Worm (Caenorhabditis elegans) whole organism, L4 larva: ENCODE measurements around the gene Y49F6B.13.

Experiments
- ces-1 ChIP-seq: fragments of 150-350 bp; sonication (generic microtip); optimal IDR thresholded peaks from 4 replicates; lab custom pipeline; 2014; ENCODE audit warnings: missing biosample characterization, missing genetic modification reagents, missing genetic modification characterization
- lin-13 ChIP-seq: fragments of 150-350 bp; optimal IDR thresholded peaks from 2 replicates; lab custom pipeline; 2014; ENCODE audit warnings: missing biosample characterization, missing genetic modification reagents, missing genetic modification characterization
- mdt-29 ChIP-seq: fragments of 200-800 bp; sonication (Bioruptor generic); IDR thresholded peaks from 2 replicates; pipeline ENCODE4 v1.3.6; 2022; ENCODE audit warnings: missing genetic modification reagents, missing genetic modification characterization, missing compliant biosample characterization
- nhr-28 ChIP-seq: fragments of 150-350 bp; optimal IDR thresholded peaks from 2 replicates; lab custom pipeline; 2014; ENCODE audit warnings: missing biosample characterization, missing genetic modification characterization
- nhr-41 ChIP-seq: fragments of 200-800 bp; sonication (Bioruptor generic); IDR thresholded peaks from 2 replicates; pipeline ENCODE4 v1.3.6; 2022; ENCODE audit warnings: missing genetic modification reagents, missing genetic modification characterization, missing compliant biosample characterization
- unc-62 ChIP-seq, 3 experiments: fragments of 150-350 bp in 1 of 3; sonication (generic microtip); optimal IDR thresholded peaks in 2 of 3; peaks in 1 of 3; 1 replicate in 1 of 3; 2 replicates in 2 of 3; lab custom pipeline; 2014 to 2017; ENCODE audit warnings: missing biosample characterization in 3 of 3, missing genetic modification characterization in 3 of 3, missing genetic modification reagents in 3 of 3, missing genotype in 1 of 3

DNA sequence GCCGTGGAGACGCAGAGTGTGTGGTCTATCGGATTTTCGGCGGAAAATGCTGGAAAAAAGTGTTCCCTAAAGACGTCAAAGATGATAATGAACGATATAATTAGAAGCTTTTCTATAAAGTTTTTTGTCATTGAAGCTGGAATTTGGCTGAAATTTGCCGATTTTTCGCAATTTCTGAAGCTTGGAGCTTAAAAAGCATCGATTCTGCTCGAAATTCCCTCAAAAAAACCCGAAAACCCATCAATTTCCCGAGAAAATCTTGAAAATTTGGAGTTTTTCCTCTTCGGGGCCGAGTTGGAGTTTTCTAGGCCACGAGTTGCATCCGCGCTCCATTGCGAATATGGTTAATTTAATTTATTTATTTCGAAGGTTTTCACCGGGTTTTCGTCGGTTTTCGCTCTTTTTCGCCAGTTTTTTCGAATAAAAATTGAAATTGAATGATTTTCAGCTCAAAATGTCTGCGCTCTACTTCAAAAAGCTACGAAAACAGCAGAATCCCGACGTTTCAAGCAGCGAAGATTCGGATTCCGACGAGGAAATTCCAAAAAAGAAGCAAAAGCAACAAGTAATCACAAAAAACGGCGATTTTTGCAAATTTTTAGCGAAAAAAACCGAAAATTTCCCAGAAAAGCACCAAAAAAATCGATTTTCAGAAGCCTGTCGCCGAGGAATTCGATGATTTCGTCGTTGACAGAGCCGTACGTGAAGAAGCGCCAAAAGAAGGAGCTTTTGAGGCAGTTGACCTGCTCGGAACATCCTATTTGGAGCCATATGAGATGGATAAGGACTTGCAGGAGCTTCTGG, 31.2 kb upstream of the Y49F6B.13 start, which contains the start of the genes col-71 and Y49F6B.2:
- TF ChIP-seq nhr-28 (tag; lab: Kevin White, UChicago) (peak; percentile 19), lin-13 (GFP tag; lab: Kevin White, UChicago) (peak; percentile 70), unc-62 (GFP tag; optimal IDR thresholded peaks at IDR 0.05 in 1 of 2; lab: Kevin White, UChicago) (peak in 1 of 2 experiments; percentile 97), unc-62 (tag; optimal IDR thresholded peaks at IDR 0.05; lab: Kevin White, UChicago) (no peak), ces-1 (GFP tag; lab: Kevin White, UChicago) (peak; percentile 95), mdt-29 (no peak), nhr-41 (GFP tag; lab: Robert Waterston, UW) (no peak)
